Worm (Caenorhabditis elegans) whole organism, L4 larva: Measurements from ENCODE around the gene syx-6.

Experiments used
- D1046.2 ChIP-seq: fragments of 200-800 bp; sonication (Bioruptor generic); IDR thresholded peaks from 2 replicates; pipeline ENCODE4 v1.3.6; 2022; ENCODE audit warnings: missing genetic modification characterization, missing compliant biosample characterization
- F10B5.3 ChIP-seq: sonication (generic microtip); optimal IDR thresholded peaks from 2 replicates; lab custom pipeline; 2016; ENCODE audit warnings: mild to moderate bottlenecking, missing genetic modification characterization, missing compliant biosample characterization
- R02D3.7 ChIP-seq: fragments of 150-350 bp; sonication (generic microtip); optimal IDR thresholded peaks from 3 replicates; lab custom pipeline; 2014; ENCODE audit warnings: missing biosample characterization, missing genetic modification characterization
- T20F7.1 ChIP-seq: fragments of 200-800 bp; sonication (Bioruptor generic); optimal IDR thresholded peaks from 2 replicates; lab custom pipeline; 2018; ENCODE audit warnings: mild to moderate bottlenecking, missing genetic modification characterization, missing compliant biosample characterization
- T26A8.4 ChIP-seq: fragments of 200-800 bp; sonication (Bioruptor generic); IDR thresholded peaks from 2 replicates; pipeline ENCODE4 v1.3.6; 2022; ENCODE audit warnings: missing genetic modification characterization, missing compliant biosample characterization
- aha-1 ChIP-seq: fragments of 150-350 bp; peaks from one replicate; lab custom pipeline; 2014; ENCODE audit warnings: missing biosample characterization, missing genetic modification characterization
- ceh-44 ChIP-seq: fragments of 200-800 bp; sonication (Bioruptor generic); IDR thresholded peaks from 2 replicates; pipeline ENCODE4 v1.3.6; 2022; ENCODE audit warnings: missing genetic modification reagents, missing genetic modification characterization, missing compliant biosample characterization
- ceh-82 ChIP-seq: sonication (generic microtip); optimal IDR thresholded peaks from 2 replicates; lab custom pipeline; 2017; ENCODE audit warnings: missing biosample characterization, missing genetic modification characterization
- daf-12 ChIP-seq: fragments of 150-350 bp; optimal IDR thresholded peaks from 2 replicates; lab custom pipeline; 2014; ENCODE audit warnings: missing biosample characterization, missing genetic modification reagents, missing genetic modification characterization
- daf-16 ChIP-seq, 3 experiments: sonication (generic microtip); optimal IDR thresholded peaks; 2 replicates each; lab custom pipeline; 2016 to 2017; ENCODE audit warnings: missing genetic modification characterization in 3 of 3, missing genetic modification reagents in 3 of 3, mild to moderate bottlenecking in 2 of 3, missing compliant biosample characterization in 2 of 3, missing biosample characterization in 1 of 3, moderate library complexity in 1 of 3
- dmd-6 ChIP-seq: fragments of 200-800 bp; sonication (Bioruptor generic); IDR thresholded peaks from 2 replicates; pipeline ENCODE4 v1.3.6; 2022; ENCODE audit warnings: missing genetic modification reagents, missing genetic modification characterization, missing compliant biosample characterization
- dmd-8 ChIP-seq: fragments of 200-800 bp; sonication (Bioruptor generic); IDR thresholded peaks from 2 replicates; pipeline ENCODE4 v1.3.6; 2022; ENCODE audit warnings: missing genetic modification characterization, missing compliant biosample characterization
- dpl-1 ChIP-seq: fragments of 150-350 bp; optimal IDR thresholded peaks from 2 replicates; lab custom pipeline; 2014; ENCODE audit warnings: missing biosample characterization, missing genetic modification reagents, missing genetic modification characterization
- dve-1 ChIP-seq: sonication (generic microtip); optimal IDR thresholded peaks from 2 replicates; lab custom pipeline; 2017; ENCODE audit warnings: antibody characterized with exemption, mild to moderate bottlenecking, missing genetic modification characterization, missing compliant biosample characterization; ENCODE audit not compliant: insufficient read depth
- egl-43 ChIP-seq: fragments of 200-800 bp; sonication (Bioruptor generic); IDR thresholded peaks from 2 replicates; pipeline ENCODE4 v1.3.6; 2022; ENCODE audit warnings: missing genetic modification reagents, missing genetic modification characterization, missing compliant biosample characterization
- fkh-10 ChIP-seq: fragments of 150-350 bp; optimal IDR thresholded peaks from 2 replicates; lab custom pipeline; 2014; ENCODE audit warnings: missing biosample characterization, missing genetic modification reagents, missing genetic modification characterization
- hlh-30 ChIP-seq: sonication (generic microtip); optimal IDR thresholded peaks from 2 replicates; lab custom pipeline; 2017; ENCODE audit warnings: antibody characterized with exemption, mild to moderate bottlenecking, missing genetic modification characterization, missing compliant biosample characterization; ENCODE audit not compliant: insufficient read depth
- lin-15B ChIP-seq: fragments of 150-350 bp; sonication (generic microtip); optimal IDR thresholded peaks from 3 replicates; lab custom pipeline; 2014; ENCODE audit warnings: missing biosample characterization, missing genetic modification characterization
- lin-29 ChIP-seq: fragments of 200-800 bp; sonication (Bioruptor generic); IDR thresholded peaks from 2 replicates; pipeline ENCODE4 v1.3.6; 2022; ENCODE audit warnings: missing genetic modification reagents, missing genetic modification characterization, missing compliant biosample characterization
- lir-3 ChIP-seq: sonication (generic microtip); optimal IDR thresholded peaks from 2 replicates; lab custom pipeline; 2016; ENCODE audit warnings: mild to moderate bottlenecking, missing genetic modification characterization, missing compliant biosample characterization
- madf-9 ChIP-seq: fragments of 200-800 bp; sonication (Bioruptor generic); conservative IDR thresholded peaks from 2 replicates; pipeline ENCODE4 v1.3.6; 2022; ENCODE audit warnings: missing genetic modification reagents, missing genetic modification characterization, missing compliant biosample characterization
- mep-1 ChIP-seq: fragments of 150-350 bp; sonication (generic microtip); optimal IDR thresholded peaks from 3 replicates; lab custom pipeline; 2014; ENCODE audit warnings: missing biosample characterization, missing genetic modification characterization
- nhr-102 ChIP-seq: sonication (generic microtip); optimal IDR thresholded peaks from 2 replicates; lab custom pipeline; 2016; ENCODE audit warnings: mild to moderate bottlenecking, missing genetic modification characterization, moderate library complexity, missing compliant biosample characterization
- nhr-111 ChIP-seq: fragments of 200-800 bp; sonication (Bioruptor generic); optimal IDR thresholded peaks from 2 replicates; lab custom pipeline; 2018; ENCODE audit warnings: mild to moderate bottlenecking, missing genetic modification characterization, missing compliant biosample characterization
- nhr-237 ChIP-seq: sonication (generic microtip); optimal IDR thresholded peaks from 2 replicates; lab custom pipeline; 2017; ENCODE audit warnings: missing biosample characterization, missing genetic modification characterization
- nhr-25 ChIP-seq: sonication (generic microtip); optimal IDR thresholded peaks from 2 replicates; lab custom pipeline; 2017; ENCODE audit warnings: missing genetic modification characterization, mild to moderate bottlenecking, missing compliant biosample characterization, antibody characterized with exemption, moderate library complexity, borderline replicate concordance; ENCODE audit not compliant: insufficient read depth
- nhr-28 ChIP-seq: fragments of 150-350 bp; optimal IDR thresholded peaks from 2 replicates; lab custom pipeline; 2014; ENCODE audit warnings: missing biosample characterization, missing genetic modification characterization
- nhr-48 ChIP-seq: sonication (generic microtip); optimal IDR thresholded peaks from 2 replicates; lab custom pipeline; 2016; ENCODE audit warnings: mild to moderate bottlenecking, missing genetic modification characterization, missing compliant biosample characterization
- nhr-6 ChIP-seq: fragments of 150-350 bp; optimal IDR thresholded peaks from 2 replicates; lab custom pipeline; 2014; ENCODE audit warnings: missing biosample characterization, missing genetic modification characterization
- php-3 ChIP-seq: fragments of 200-800 bp; sonication (Bioruptor generic); IDR thresholded peaks from 2 replicates; pipeline ENCODE4 v1.3.6; 2022; ENCODE audit warnings: missing genetic modification reagents, missing genetic modification characterization, missing compliant biosample characterization
- pqm-1 ChIP-seq: sonication (generic microtip); optimal IDR thresholded peaks from 2 replicates; lab custom pipeline; 2017; ENCODE audit warnings: missing biosample characterization, missing genetic modification characterization
- rbr-2 ChIP-seq: sonication (generic microtip); optimal IDR thresholded peaks from 2 replicates; lab custom pipeline; 2016; ENCODE audit warnings: missing genotype, missing genetic modification characterization, missing compliant biosample characterization
- saeg-2 ChIP-seq: fragments of 200-800 bp; sonication (Bioruptor generic); IDR thresholded peaks from 2 replicates; pipeline ENCODE4 v1.3.6; 2022; ENCODE audit warnings: missing genetic modification reagents, missing genetic modification characterization, missing compliant biosample characterization
- snpc-4 ChIP-seq: fragments of 150-350 bp; optimal IDR thresholded peaks from 2 replicates; lab custom pipeline; 2014; ENCODE audit warnings: missing biosample characterization, missing genetic modification characterization
- tag-97 ChIP-seq: fragments of 200-800 bp; sonication (Bioruptor generic); IDR thresholded peaks from 2 replicates; pipeline ENCODE4 v1.3.6; 2022; ENCODE audit warnings: missing genetic modification characterization, missing compliant biosample characterization
- unc-130 ChIP-seq: sonication (generic microtip); optimal IDR thresholded peaks from 2 replicates; lab custom pipeline; 2016; ENCODE audit warnings: missing genetic modification reagents, missing genetic modification characterization, missing compliant biosample characterization
- unc-39 ChIP-seq: sonication (generic microtip); optimal IDR thresholded peaks from 2 replicates; lab custom pipeline; 2017; ENCODE audit warnings: missing biosample characterization, missing genetic modification characterization
- vab-7 ChIP-seq: fragments of 200-800 bp; sonication (Bioruptor generic); IDR thresholded peaks from 2 replicates; pipeline ENCODE4 v1.3.6; 2022; ENCODE audit warnings: missing genetic modification reagents, missing genetic modification characterization, missing compliant biosample characterization
- zag-1 ChIP-seq: fragments of 150-350 bp; optimal IDR thresholded peaks from 2 replicates; lab custom pipeline; 2014; ENCODE audit warnings: missing biosample characterization, missing genetic modification characterization
- zip-11 ChIP-seq: fragments of 200-800 bp; sonication (Bioruptor generic); IDR thresholded peaks from 2 replicates; pipeline ENCODE4 v1.3.6; 2022; ENCODE audit warnings: missing genetic modification characterization, missing compliant biosample characterization
- ztf-7 ChIP-seq: fragments of 150-350 bp; optimal IDR thresholded peaks from 2 replicates; lab custom pipeline; 2014; ENCODE audit warnings: missing biosample characterization, missing genetic modification characterization

syx-6 gene

ce11 chrX:3153133-3153532 lies 11.2 kb upstream of the syx-6 start (continued):
- TF ChIP-seq R02D3.7: no peak
- peak; percentile 16 for TF ChIP-seq hlh-30 (tag; lab: Kevin White, UChicago)
- no peak for TF ChIP-seq tag-97
- no peak for TF ChIP-seq egl-43 (GFP tag; lab: Robert Waterston, UW)
- TF ChIP-seq zag-1 (tag; lab: Kevin White, UChicago): no peak
- peak; percentile 11 for TF ChIP-seq mep-1
- no peak for TF ChIP-seq zip-11
- 0 out of 2 replicates have a peak, but pooled peaks have one; percentile 33 for TF ChIP-seq T26A8.4
- 0 out of 2 replicates have a peak, but pooled peaks have one; percentile 22 for TF ChIP-seq saeg-2 (GFP tag; lab: Robert Waterston, UW)
- peak; percentile 62 for TF ChIP-seq nhr-102
- TF ChIP-seq lir-3 (tag; lab: Kevin White, UChicago): no peak
- peak; percentile 97 for TF ChIP-seq php-3 (GFP tag; lab: Robert Waterston, UW)
- TF ChIP-seq nhr-28 (tag; lab: Kevin White, UChicago): peak; percentile 92
- no peak for TF ChIP-seq lin-29
- TF ChIP-seq madf-9: no peak
- TF ChIP-seq dve-1 (tag; lab: Kevin White, UChicago): peak; percentile 86
- TF ChIP-seq, all 104 proteins: peak for 21

- TF ChIP-seq ztf-7 (tag; lab: Kevin White, UChicago) (peak; percentile 85), php-3 (GFP tag; lab: Robert Waterston, UW) (peak; percentile 34; the same call in 1 of the 2 replicates), hlh-30 (tag; lab: Kevin White, UChicago) (no peak), aha-1 (tag; lab: Kevin White, UChicago) (peak; percentile 31), zip-11 (no peak), dmd-6 (GFP tag; lab: Robert Waterston, UW) (0 out of 2 replicates have a peak, but pooled peaks have one; percentile 16), T20F7.1 (GFP tag; lab: Kevin White, UChicago) (no peak), daf-12 (tag; lab: Kevin White, UChicago) (no peak), daf-16 (GFP tag; optimal IDR thresholded peaks at IDR 0.05; lab: Kevin White, UChicago) (no peak), daf-16 (tag; optimal IDR thresholded peaks at IDR 0.05; lab: Kevin White, UChicago) (peak; percentile 4), dve-1 (tag; lab: Kevin White, UChicago) (peak; percentile 20), dmd-8 (GFP tag; lab: Robert Waterston, UW) (no peak)
Observed at ce11 chrX:3154562-3154961, 9.8 kb upstream of the syx-6 start.

- TF ChIP-seq pqm-1 (tag; lab: Kevin White, UChicago) (peak; percentile 30), nhr-25 (tag; lab: Kevin White, UChicago) (peak; percentile 26), snpc-4 (tag; lab: Kevin White, UChicago) (no peak), dve-1 (tag; lab: Kevin White, UChicago) (peak; percentile 36), daf-16 (GFP tag; optimal IDR thresholded peaks at IDR 0.05; lab: Kevin White, UChicago) (no peak), daf-16 (tag; optimal IDR thresholded peaks at IDR 0.05; lab: Kevin White, UChicago) (peak; percentile 85), nhr-237 (tag; lab: Kevin White, UChicago) (no peak), nhr-28 (tag; lab: Kevin White, UChicago) (peak; percentile 44)
Observed at ce11 chrX:3155111-3155843, 9.0 kb upstream of the syx-6 start.

ce11 chrX:3156062-3156791 lies 8.1 kb upstream of the syx-6 start:
- no peak for TF ChIP-seq hlh-30 (tag; lab: Kevin White, UChicago)
- no peak for TF ChIP-seq unc-39 (tag; lab: Kevin White, UChicago)
- TF ChIP-seq lin-15B (tag; lab: Kevin White, UChicago): no peak
- no peak for TF ChIP-seq nhr-48 (tag; lab: Kevin White, UChicago)
- TF ChIP-seq nhr-28 (tag; lab: Kevin White, UChicago): peak; percentile 36
- TF ChIP-seq vab-7 (GFP tag; lab: Robert Waterston, UW): no peak
- TF ChIP-seq nhr-111 (GFP tag; lab: Kevin White, UChicago): no peak
- no peak for TF ChIP-seq daf-16 (GFP tag; optimal IDR thresholded peaks at IDR 0.05; lab: Kevin White, UChicago)
- peak; percentile 4 for TF ChIP-seq daf-16 (tag; optimal IDR thresholded peaks at IDR 0.05; lab: Kevin White, UChicago)
- no peak for TF ChIP-seq D1046.2 (GFP tag; lab: Robert Waterston, UW)
- no peak for TF ChIP-seq nhr-6
- no peak for TF ChIP-seq dpl-1 (GFP tag; lab: Kevin White, UChicago)
- no peak for TF ChIP-seq ceh-82 (tag; lab: Kevin White, UChicago)
- TF ChIP-seq T20F7.1 (GFP tag; lab: Kevin White, UChicago): no peak
- peak; percentile 94 for TF ChIP-seq aha-1 (tag; lab: Kevin White, UChicago)
- no peak for TF ChIP-seq ceh-44
- TF ChIP-seq fkh-10 (GFP tag; lab: Kevin White, UChicago): no peak
- TF ChIP-seq unc-130 (GFP tag; lab: Kevin White, UChicago): no peak
- TF ChIP-seq daf-12 (tag; lab: Kevin White, UChicago): no peak
- no peak for TF ChIP-seq rbr-2 (tag; lab: Kevin White, UChicago)
- TF ChIP-seq F10B5.3 (tag; lab: Kevin White, UChicago): no peak
